Worm (Caenorhabditis elegans): Measurements from ENCODE around the gene mpst-4.
A peak's percentile ranks its signal among the peaks of the same experiment; 100 is the strongest.

ce11 chrII:4827734-4828609 is 35.3 kb downstream of the mpst-4 start, which contains the start of the genes fbxb-88 and tbck-1:
- TF ChIP-seq lin-39 (tag; optimal IDR thresholded peaks at IDR 0.05) = no peak
- no peak for TF ChIP-seq nhr-77 (tag; optimal IDR thresholded peaks at IDR 0.05)
- peak; percentile 54 for TF ChIP-seq snpc-4 (tag; optimal IDR thresholded peaks at IDR 0.05)
- TF ChIP-seq fos-1 (tag; optimal IDR thresholded peaks at IDR 0.05) = no peak
- TF ChIP-seq sem-4 (tag; optimal IDR thresholded peaks at IDR 0.05) = no peak
- TF ChIP-seq blmp-1 (tag; optimal IDR thresholded peaks at IDR 0.05; ENCODE audit: insufficient read depth) = no peak
- no peak for TF ChIP-seq ceh-82 (tag; optimal IDR thresholded peaks at IDR 0.05)
- no peak for TF ChIP-seq nhr-129 (tag; optimal IDR thresholded peaks at IDR 0.05)
- no peak for TF ChIP-seq lin-11 (tag; optimal IDR thresholded peaks at IDR 0.05)
- TF ChIP-seq ztf-4 (tag; optimal IDR thresholded peaks at IDR 0.05) = no peak
- TF ChIP-seq zag-1 (tag; optimal IDR thresholded peaks at IDR 0.05) = no peak
- no peak for TF ChIP-seq ama-1 (optimal IDR thresholded peaks at IDR 0.05)

All from whole organism, L2 larva.